Fruit fly (Drosophila melanogaster) whole organism, embryonic: ENCODE measurements around the gene InR.
A peak's percentile ranks its signal among the peaks of the same experiment; 100 is the strongest.

Experiments used
- Ada2b ChIP-seq: fragments of 200-800 bp; sonication (Bioruptor generic); IDR thresholded peaks from 2 replicates; pipeline ENCODE4 v1.3.6; 2022; ENCODE audit warnings: missing biosample characterization, missing genetic modification characterization
- Atf6 ChIP-seq: fragments of 200-800 bp; sonication (Bioruptor generic); IDR thresholded peaks from 2 replicates; pipeline ENCODE4 v1.3.6; 2022; ENCODE audit warnings: missing biosample characterization, missing genetic modification characterization
- Bdp1 ChIP-seq: fragments of 200-800 bp; sonication (Bioruptor generic); optimal IDR thresholded peaks from 3 replicates; lab custom pipeline; 2016; ENCODE audit warnings: missing biosample characterization, missing genetic modification characterization
- CG10209 ChIP-seq: fragments of 200-800 bp; sonication (Bioruptor generic); optimal IDR thresholded peaks from 3 replicates; lab custom pipeline; 2017; ENCODE audit warnings: missing biosample characterization, mild to moderate bottlenecking, missing genetic modification characterization, missing genetic modification reagents
- CG10267 ChIP-seq: fragments of 200-800 bp; sonication (Bioruptor generic); optimal IDR thresholded peaks from 2 replicates; lab custom pipeline; 2018; ENCODE audit warnings: missing biosample characterization, mild to moderate bottlenecking, missing genetic modification characterization, moderate library complexity
- CG10321 ChIP-seq: fragments of 200-800 bp; sonication (Bioruptor generic); IDR thresholded peaks from 2 replicates; pipeline ENCODE4 v1.3.6; 2022; ENCODE audit warnings: missing biosample characterization, missing genetic modification characterization
- CG10654 ChIP-seq: fragments of 200-800 bp; sonication (Bioruptor generic); optimal IDR thresholded peaks from 2 replicates; lab custom pipeline; 2016; ENCODE audit warnings: missing biosample characterization, missing genetic modification characterization
- CG12219 ChIP-seq: fragments of 200-800 bp; sonication (Bioruptor generic); optimal IDR thresholded peaks from 3 replicates; lab custom pipeline; 2018; ENCODE audit warnings: missing biosample characterization, mild to moderate bottlenecking, missing genetic modification characterization
- CG14050 ChIP-seq: fragments of 200-800 bp; sonication (Bioruptor generic); IDR thresholded peaks from 3 replicates; pipeline ENCODE4 v1.3.6; 2022; ENCODE audit warnings: missing biosample characterization, missing genetic modification characterization
- CG1529 ChIP-seq: fragments of 200-800 bp; sonication (Bioruptor generic); optimal IDR thresholded peaks from 3 replicates; lab custom pipeline; 2018; ENCODE audit warnings: missing biosample characterization, missing genetic modification characterization
- CG1603 ChIP-seq: fragments of 200-800 bp; sonication (Bioruptor generic); optimal IDR thresholded peaks from 2 replicates; lab custom pipeline; 2019; ENCODE audit warnings: missing biosample characterization, mild to moderate bottlenecking, missing genetic modification characterization, moderate library complexity
- CG16813 ChIP-seq: fragments of 200-800 bp; sonication (Bioruptor generic); IDR thresholded peaks from 3 replicates; pipeline ENCODE4 v1.3.6; 2022; ENCODE audit warnings: missing biosample characterization, missing genetic modification characterization; ENCODE audit not compliant: partially characterized antibody
- CG16815 ChIP-seq: fragments of 200-800 bp; sonication (Bioruptor generic); optimal IDR thresholded peaks from 3 replicates; lab custom pipeline; 2017; ENCODE audit warnings: missing biosample characterization, mild to moderate bottlenecking, missing genetic modification characterization
- CG1832 ChIP-seq: fragments of 200-800 bp; sonication (Bioruptor generic); optimal IDR thresholded peaks from 2 replicates; lab custom pipeline; 2017; ENCODE audit warnings: missing biosample characterization, mild to moderate bottlenecking, missing genetic modification characterization, inconsistent platforms
- CG18476 ChIP-seq: fragments of 200-800 bp; sonication (Bioruptor generic); optimal IDR thresholded peaks from 2 replicates; lab custom pipeline; 2016; ENCODE audit warnings: missing biosample characterization, mild to moderate bottlenecking, missing genetic modification characterization
- CG3838 ChIP-seq: fragments of 200-800 bp; sonication (Bioruptor generic); optimal IDR thresholded peaks from 3 replicates; lab custom pipeline; 2016; ENCODE audit warnings: missing biosample characterization, missing genetic modification characterization
- CG6854 ChIP-seq: fragments of 200-800 bp; sonication (Bioruptor generic); optimal IDR thresholded peaks from 3 replicates; lab custom pipeline; 2017; ENCODE audit warnings: missing biosample characterization, mild to moderate bottlenecking, missing genetic modification characterization
- CG7745 ChIP-seq: fragments of 200-800 bp; sonication (Bioruptor generic); optimal IDR thresholded peaks from 2 replicates; lab custom pipeline; 2018; ENCODE audit warnings: missing biosample characterization, mild to moderate bottlenecking, missing genetic modification characterization, moderate library complexity
- CG9727 ChIP-seq: fragments of 200-800 bp; sonication (Bioruptor generic); optimal IDR thresholded peaks from 3 replicates; lab custom pipeline; 2017; ENCODE audit warnings: missing biosample characterization, mild to moderate bottlenecking, missing genetic modification characterization
- CrebB ChIP-seq: fragments of 200-800 bp; sonication (Bioruptor generic); optimal IDR thresholded peaks from 3 replicates; lab custom pipeline; 2018; ENCODE audit warnings: missing biosample characterization, mild to moderate bottlenecking, missing genetic modification characterization
- Dref ChIP-seq: fragments of 200-800 bp; sonication (Bioruptor generic); IDR thresholded peaks from 2 replicates; pipeline ENCODE4 v1.3.6; 2022; ENCODE audit warnings: missing biosample characterization, missing genetic modification characterization
- HHEX ChIP-seq: fragments of 200-800 bp; sonication (Bioruptor generic); optimal IDR thresholded peaks from 3 replicates; lab custom pipeline; 2017; ENCODE audit warnings: missing biosample characterization, mild to moderate bottlenecking, missing genetic modification characterization, missing genetic modification reagents
- Kr ChIP-seq: fragments of 200-800 bp; sonication (Bioruptor generic); optimal IDR thresholded peaks from 2 replicates; lab custom pipeline; 2017; ENCODE audit warnings: missing biosample characterization, mild to moderate bottlenecking, missing genetic modification characterization
- MTF-1 ChIP-seq: fragments of 200-800 bp; sonication (Bioruptor generic); optimal IDR thresholded peaks from 2 replicates; lab custom pipeline; 2018; ENCODE audit warnings: missing biosample characterization, mild to moderate bottlenecking, missing genetic modification characterization, borderline replicate concordance
- Mes4 ChIP-seq: fragments of 200-800 bp; sonication (Bioruptor generic); optimal IDR thresholded peaks from 2 replicates; lab custom pipeline; 2016; ENCODE audit warnings: missing biosample characterization, missing genetic modification characterization
- Nf-YB ChIP-seq: fragments of 200-800 bp; sonication (Bioruptor generic); optimal IDR thresholded peaks from 3 replicates; lab custom pipeline; 2019; ENCODE audit warnings: missing biosample characterization, mild to moderate bottlenecking, missing genetic modification characterization, moderate library complexity
- Nf-YC ChIP-seq: fragments of 200-800 bp; optimal IDR thresholded peaks from 3 replicates; lab custom pipeline; 2019; ENCODE audit warnings: missing biosample characterization, mild to moderate bottlenecking, missing genetic modification characterization, moderate library complexity
- Ptx1 ChIP-seq: fragments of 200-800 bp; sonication (Bioruptor generic); IDR thresholded peaks from 2 replicates; pipeline ENCODE4 v1.3.6; 2022; ENCODE audit warnings: missing biosample characterization, missing genetic modification characterization
- Sry-β ChIP-seq: fragments of 200-800 bp; sonication (Bioruptor generic); optimal IDR thresholded peaks from 2 replicates; lab custom pipeline; 2018; ENCODE audit warnings: missing biosample characterization, mild to moderate bottlenecking, missing genetic modification characterization, moderate library complexity
- Sry-δ ChIP-seq: fragments of 200-800 bp; sonication (Bioruptor generic); optimal IDR thresholded peaks from 2 replicates; lab custom pipeline; 2016; ENCODE audit warnings: missing biosample characterization, missing genetic modification characterization
- Trl ChIP-seq, 3 experiments: fragments of >200 bp in 2 of 3; fragments of 200-800 bp in 1 of 3; sonication (Bioruptor generic) in 1 of 3; optimal IDR thresholded peaks; 2 replicates in 1 of 3; 3 replicates in 2 of 3; lab custom pipeline; 2016 to 2017; ENCODE audit warnings: missing biosample characterization in 1 of 3, missing genetic modification characterization in 1 of 3
- aop ChIP-seq: fragments of 200-800 bp; sonication (Bioruptor generic); IDR thresholded peaks from 2 replicates; pipeline ENCODE4 v1.3.6; 2022; ENCODE audit warnings: missing biosample characterization, missing genetic modification characterization
- dmrt11E ChIP-seq: fragments of 200-800 bp; sonication (Bioruptor generic); optimal IDR thresholded peaks from 3 replicates; lab custom pipeline; 2018; ENCODE audit warnings: missing biosample characterization, mild to moderate bottlenecking, missing genetic modification characterization, moderate library complexity
- ewg ChIP-seq: fragments of 200-800 bp; sonication (Bioruptor generic); optimal IDR thresholded peaks from 3 replicates; lab custom pipeline; 2017; ENCODE audit warnings: mild to moderate bottlenecking, missing biosample characterization, missing genetic modification reagents, missing genetic modification characterization
- gsb-n ChIP-seq: fragments of 200-800 bp; sonication (Bioruptor generic); optimal IDR thresholded peaks from 3 replicates; lab custom pipeline; 2018; ENCODE audit warnings: missing biosample characterization, mild to moderate bottlenecking, missing genetic modification characterization
- hth ChIP-seq: fragments of >200 bp; optimal IDR thresholded peaks from 2 replicates; lab custom pipeline; 2017; ENCODE audit warnings: inconsistent platforms
- kni ChIP-seq: fragments of 200-800 bp; sonication (Bioruptor generic); optimal IDR thresholded peaks from 3 replicates; lab custom pipeline; 2017; ENCODE audit warnings: mild to moderate bottlenecking, missing biosample characterization, missing genetic modification reagents, missing genetic modification characterization
- odd ChIP-seq: fragments of 200-800 bp; sonication (Bioruptor generic); optimal IDR thresholded peaks from 2 replicates; lab custom pipeline; 2017; ENCODE audit warnings: missing biosample characterization, mild to moderate bottlenecking, missing genetic modification characterization
- pfk ChIP-seq: fragments of 200-800 bp; sonication (Bioruptor generic); optimal IDR thresholded peaks from 2 replicates; lab custom pipeline; 2018; ENCODE audit warnings: missing biosample characterization, mild to moderate bottlenecking, missing genetic modification characterization, moderate library complexity
- run ChIP-seq: fragments of 200-800 bp; sonication (Bioruptor generic); optimal IDR thresholded peaks from 3 replicates; lab custom pipeline; 2018; ENCODE audit warnings: missing biosample characterization, mild to moderate bottlenecking, missing genetic modification characterization
- shn ChIP-seq: fragments of 200-800 bp; sonication (Bioruptor generic); optimal IDR thresholded peaks from 3 replicates; lab custom pipeline; 2016; ENCODE audit warnings: missing biosample characterization, missing genetic modification characterization
- tgo ChIP-seq: fragments of 200-800 bp; sonication (Bioruptor generic); IDR thresholded peaks from 3 replicates; pipeline ENCODE4 v1.3.6; 2022; ENCODE audit warnings: missing biosample characterization, missing genetic modification characterization
- z ChIP-seq: fragments of 200-800 bp; sonication (Bioruptor generic); IDR thresholded peaks from 3 replicates; pipeline ENCODE4 v1.3.6; 2022; ENCODE audit warnings: missing biosample characterization, missing genetic modification characterization
- zf30C ChIP-seq: fragments of 200-800 bp; sonication (Bioruptor generic); optimal IDR thresholded peaks from 3 replicates; lab custom pipeline; 2018; ENCODE audit warnings: missing biosample characterization, mild to moderate bottlenecking, missing genetic modification characterization

The InR gene

DNA sequence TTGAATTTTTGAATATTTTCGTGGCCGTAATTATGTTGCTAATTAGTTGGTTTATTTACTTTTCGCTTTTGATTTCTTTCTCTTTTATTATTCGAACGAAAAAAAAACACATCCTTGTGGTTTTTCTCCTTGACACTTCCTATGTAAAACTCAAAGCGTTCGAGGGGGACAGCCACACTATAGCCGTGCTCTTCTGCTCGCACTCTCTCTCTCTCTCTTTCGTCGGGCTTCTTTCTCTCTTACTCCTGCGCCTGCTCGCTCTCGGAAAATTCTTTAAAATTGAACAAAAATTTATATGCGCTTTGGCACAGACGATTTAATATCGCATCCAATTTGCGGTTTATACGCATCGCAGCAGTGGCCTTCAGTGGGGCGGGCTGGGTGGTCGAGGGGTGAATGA is 61.2 kb downstream of the InR start:
- no peak for TF ChIP-seq CG6854 (GFP tag; lab: Kevin White, UChicago)
- TF ChIP-seq Sry-β (GFP tag; lab: Kevin White, UChicago): no peak
- TF ChIP-seq Dref (GFP tag; lab: Robert Waterston, UW): no peak
- peak; percentile 29 for TF ChIP-seq Nf-YB (GFP tag; lab: Kevin White, UChicago)
- TF ChIP-seq CG1832 (GFP tag; lab: Kevin White, UChicago): peak; percentile 74
- TF ChIP-seq Ada2b (GFP tag; lab: Robert Waterston, UW): no peak
- no peak for TF ChIP-seq CG12219
- TF ChIP-seq HHEX (GFP tag; lab: Kevin White, UChicago): no peak
- TF ChIP-seq CrebB (tag; lab: Kevin White, UChicago): no peak
- TF ChIP-seq shn (GFP tag; lab: Kevin White, UChicago): no peak
- TF ChIP-seq pfk (GFP tag; lab: Kevin White, UChicago): no peak
- no peak for TF ChIP-seq MTF-1 (GFP tag; lab: Kevin White, UChicago)
- no peak for TF ChIP-seq CG1529 (GFP tag; lab: Kevin White, UChicago)
- no peak for TF ChIP-seq Atf6 (GFP tag; lab: Robert Waterston, UW)
- TF ChIP-seq CG3838 (GFP tag; lab: Kevin White, UChicago): no peak
- no peak for TF ChIP-seq Sry-δ (GFP tag; lab: Kevin White, UChicago)
- TF ChIP-seq CG14050: no peak
- no peak for TF ChIP-seq CG10267 (tag; lab: Kevin White, UChicago)
- no peak for TF ChIP-seq Bdp1 (GFP tag; lab: Kevin White, UChicago)
- TF ChIP-seq gsb-n (tag; lab: Kevin White, UChicago): no peak
- no peak for TF ChIP-seq CG16815 (GFP tag; lab: Kevin White, UChicago)
- peak; percentile 80 for TF ChIP-seq CG10321
- TF ChIP-seq CG9727 (GFP tag; lab: Kevin White, UChicago): no peak
- no peak for TF ChIP-seq zf30C (GFP tag; lab: Kevin White, UChicago)
- no peak for TF ChIP-seq CG10654 (GFP tag; lab: Kevin White, UChicago)
- TF ChIP-seq CG1603 (tag; lab: Kevin White, UChicago): no peak
- TF ChIP-seq CG7745 (tag; lab: Kevin White, UChicago): no peak
- TF ChIP-seq CG16813 (GFP tag; lab: Robert Waterston, UW): no peak
- TF ChIP-seq z (GFP tag; lab: Robert Waterston, UW): peak; percentile 91
- TF ChIP-seq kni (GFP tag; lab: Kevin White, UChicago): no peak
- no peak for TF ChIP-seq odd (GFP tag; lab: Kevin White, UChicago)
- TF ChIP-seq aop (GFP tag; lab: Robert Waterston, UW): no peak
- no peak for TF ChIP-seq dmrt11E (tag; lab: Kevin White, UChicago)
- peak in 1 of 2 experiments; percentile 28 for TF ChIP-seq Trl (optimal IDR thresholded peaks at IDR 0.05; lab: Kevin White, UChicago)
- no peak for TF ChIP-seq Trl (GFP tag; optimal IDR thresholded peaks at IDR 0.05; lab: Kevin White, UChicago)
- TF ChIP-seq run (tag; lab: Kevin White, UChicago): no peak
- TF ChIP-seq Mes4 (GFP tag; lab: Kevin White, UChicago): no peak
- no peak for TF ChIP-seq Kr
- no peak for TF ChIP-seq CG18476 (GFP tag; lab: Kevin White, UChicago)
- TF ChIP-seq CG10209 (GFP tag; lab: Kevin White, UChicago): no peak
- TF ChIP-seq Nf-YC (tag; lab: Kevin White, UChicago): peak; percentile 77
- no peak for TF ChIP-seq hth (lab: Kevin White, UChicago)
- TF ChIP-seq tgo: no peak
- TF ChIP-seq ewg: peak; percentile 7
- TF ChIP-seq Ptx1 (GFP tag; lab: Robert Waterston, UW): no peak
